Fruit fly (Drosophila melanogaster) whole organism, embryonic: ENCODE data around the gene Cow.

Experiments used
- CG7372 ChIP-seq: fragments of 200-800 bp; sonication (Bioruptor generic); IDR thresholded peaks from 2 replicates; pipeline ENCODE4 v1.3.6; 2022; ENCODE audit warnings: missing biosample characterization, missing genetic modification characterization
- CG8388 ChIP-seq: fragments of 200-800 bp; sonication (Bioruptor generic); optimal IDR thresholded peaks from 2 replicates; lab custom pipeline; 2019; ENCODE audit warnings: missing biosample characterization, mild to moderate bottlenecking, missing genetic modification characterization, moderate library complexity
- CG8944 ChIP-seq: fragments of 200-800 bp; sonication (Bioruptor generic); optimal IDR thresholded peaks from 3 replicates; lab custom pipeline; 2016; ENCODE audit warnings: missing biosample characterization, missing genetic modification characterization
- NfI ChIP-seq: fragments of 200-800 bp; sonication (Bioruptor generic); optimal IDR thresholded peaks from 3 replicates; lab custom pipeline; 2018; ENCODE audit warnings: missing biosample characterization, mild to moderate bottlenecking, missing genetic modification characterization, moderate library complexity
- Tbp ChIP-seq: fragments of >200 bp; optimal IDR thresholded peaks from 2 replicates; lab custom pipeline; 2018; ENCODE audit warnings: missing biosample characterization, missing genetic modification characterization
- ci ChIP-seq: fragments of 200-800 bp; sonication (Bioruptor generic); IDR thresholded peaks from 3 replicates; pipeline ENCODE4 v1.3.6; 2022; ENCODE audit warnings: missing biosample characterization, missing genetic modification characterization
- h ChIP-seq: fragments of >200 bp; optimal IDR thresholded peaks from 2 replicates; lab custom pipeline; 2017
- tin ChIP-seq: fragments of 200-800 bp; sonication (Bioruptor generic); optimal IDR thresholded peaks from 3 replicates; lab custom pipeline; 2016; ENCODE audit warnings: missing biosample characterization, missing genetic modification characterization

dm6 chr3R:23144654-23145053, 32.1 kb upstream of the Cow start:
- TF ChIP-seq CG7372 (no peak), tin (GFP tag; lab: Kevin White, UChicago) (no peak), CG8388 (GFP tag; lab: Kevin White, UChicago) (no peak), CG8944 (GFP tag; lab: Kevin White, UChicago) (no peak), h (lab: Kevin White, UChicago) (no peak), ci (no peak), NfI (no peak), Tbp (GFP tag; lab: Kevin White, UChicago) (no peak)
